Worm (Caenorhabditis elegans) whole organism, young adult: ENCODE data around the gene str-143.

Experiments used
- B0261.1 ChIP-seq: sonication (generic microtip); optimal IDR thresholded peaks from 2 replicates; lab custom pipeline; 2016; ENCODE audit warnings: mild to moderate bottlenecking, missing genetic modification characterization, moderate library complexity, missing compliant biosample characterization
- F10E7.11 ChIP-seq: sonication (generic microtip); optimal IDR thresholded peaks from 2 replicates; lab custom pipeline; 2017; ENCODE audit warnings: mild to moderate bottlenecking, missing genetic modification characterization, moderate library complexity, missing compliant biosample characterization
- F23B12.7 ChIP-seq: sonication (generic microtip); optimal IDR thresholded peaks from 2 replicates; lab custom pipeline; 2017; ENCODE audit warnings: missing genetic modification characterization, mild to moderate bottlenecking, missing compliant biosample characterization, antibody characterized with exemption, moderate library complexity; ENCODE audit not compliant: insufficient read depth
- F55B11.4 ChIP-seq: sonication (generic microtip); optimal IDR thresholded peaks from 2 replicates; lab custom pipeline; 2016; ENCODE audit warnings: missing compliant biosample characterization, missing genetic modification characterization, borderline replicate concordance; ENCODE audit not compliant: insufficient read depth
- F57A8.1 ChIP-seq: fragments of 200-800 bp; sonication (Bioruptor generic); optimal IDR thresholded peaks from 2 replicates; lab custom pipeline; 2018; ENCODE audit warnings: mild to moderate bottlenecking, missing genetic modification characterization, moderate library complexity, missing compliant biosample characterization
- K12H6.12 ChIP-seq: fragments of 200-800 bp; sonication (Bioruptor generic); optimal IDR thresholded peaks from 2 replicates; lab custom pipeline; 2018; ENCODE audit warnings: mild to moderate bottlenecking, missing genetic modification characterization, missing compliant biosample characterization
- akir-1 ChIP-seq: fragments of 200-800 bp; sonication (Bioruptor generic); optimal IDR thresholded peaks from 2 replicates; lab custom pipeline; 2018; ENCODE audit warnings: mild to moderate bottlenecking, missing genetic modification characterization, moderate library complexity, missing compliant biosample characterization
- ama-1 ChIP-seq, 3 experiments: fragments of 150-350 bp in 1 of 3; sonication (generic microtip) in 2 of 3; optimal IDR thresholded peaks; 2 replicates each; lab custom pipeline; 2014 to 2018; ENCODE audit warnings: missing biosample characterization in 2 of 3, missing genetic modification characterization in 2 of 3, missing genetic modification reagents in 2 of 3
- cebp-1 ChIP-seq, 2 experiments: fragments of 200-800 bp in 1 of 2; sonication (Bioruptor generic) in 1 of 2; sonication (generic microtip) in 1 of 2; IDR thresholded peaks in 1 of 2; optimal IDR thresholded peaks in 1 of 2; 2 replicates each; pipeline versions ENCODE4 v1.3.6 to Lab custom; 2017 to 2022; ENCODE audit warnings: missing compliant biosample characterization in 2 of 2, missing genetic modification characterization in 2 of 2, mild to moderate bottlenecking in 1 of 2, missing genetic modification reagents in 1 of 2, moderate library complexity in 1 of 2
- cebp-2 ChIP-seq: fragments of 200-800 bp; sonication (Bioruptor generic); IDR thresholded peaks from 2 replicates; pipeline ENCODE4 v1.3.6; 2022; ENCODE audit warnings: missing genetic modification characterization, missing compliant biosample characterization
- ceh-27 ChIP-seq: fragments of 200-800 bp; sonication (Bioruptor generic); optimal IDR thresholded peaks from 2 replicates; lab custom pipeline; 2018; ENCODE audit warnings: mild to moderate bottlenecking, missing genetic modification characterization, moderate library complexity, missing compliant biosample characterization
- ceh-40 ChIP-seq: fragments of 200-800 bp; sonication (Bioruptor generic); IDR thresholded peaks from 2 replicates; pipeline ENCODE4 v1.3.6; 2022; ENCODE audit warnings: missing genetic modification characterization, missing compliant biosample characterization
- dox-1 ChIP-seq: fragments of 200-800 bp; sonication (Bioruptor generic); IDR thresholded peaks from 2 replicates; pipeline ENCODE4 v1.3.6; 2022; ENCODE audit warnings: missing genetic modification reagents, missing genetic modification characterization, missing compliant biosample characterization
- dpl-1 ChIP-seq: fragments of 150-350 bp; optimal IDR thresholded peaks from 2 replicates; lab custom pipeline; 2014; ENCODE audit warnings: missing biosample characterization, missing genetic modification reagents, missing genetic modification characterization
- egrh-3 ChIP-seq: fragments of 200-800 bp; sonication (Bioruptor generic); IDR thresholded peaks from 2 replicates; pipeline ENCODE4 v1.3.6; 2022; ENCODE audit warnings: missing genetic modification reagents, missing genetic modification characterization, missing compliant biosample characterization
- gei-17 ChIP-seq: fragments of 200-800 bp; sonication (Bioruptor generic); optimal IDR thresholded peaks from 2 replicates; lab custom pipeline; 2018; ENCODE audit warnings: mild to moderate bottlenecking, missing genetic modification characterization, missing compliant biosample characterization
- him-1 ChIP-seq: sonication (generic microtip); optimal IDR thresholded peaks from 2 replicates; lab custom pipeline; 2016; ENCODE audit warnings: missing genotype, missing genetic modification reagents, missing genetic modification characterization, missing compliant biosample characterization
- hmg-1.2 ChIP-seq: fragments of 200-800 bp; sonication (Bioruptor generic); IDR thresholded peaks from 2 replicates; pipeline ENCODE4 v1.3.6; 2022; ENCODE audit warnings: missing genetic modification reagents, missing genetic modification characterization, missing compliant biosample characterization
- hsf-1 ChIP-seq: fragments of 200-800 bp; sonication (Bioruptor generic); IDR thresholded peaks from 2 replicates; pipeline ENCODE4 v1.3.6; 2022; ENCODE audit warnings: missing genetic modification reagents, missing genetic modification characterization, missing compliant biosample characterization
- let-526 ChIP-seq: fragments of 200-800 bp; sonication (Bioruptor generic); IDR thresholded peaks from 2 replicates; pipeline ENCODE4 v1.3.6; 2022; ENCODE audit warnings: missing genetic modification reagents, missing genetic modification characterization, missing compliant biosample characterization
- let-607 ChIP-seq, 2 experiments: fragments of 200-800 bp in 1 of 2; sonication (Bioruptor generic) in 1 of 2; sonication (generic microtip) in 1 of 2; optimal IDR thresholded peaks; 2 replicates each; lab custom pipeline; 2016 to 2018; ENCODE audit warnings: mild to moderate bottlenecking in 2 of 2, missing compliant biosample characterization in 2 of 2, missing genetic modification characterization in 2 of 2, moderate library complexity in 2 of 2, missing genotype in 1 of 2
- lin-35 ChIP-seq, 3 experiments: fragments of 150-350 bp in 2 of 3; sonication (generic microtip) in 1 of 3; optimal IDR thresholded peaks; 2 replicates each; lab custom pipeline; 2014 to 2018; ENCODE audit warnings: missing biosample characterization in 3 of 3, missing genetic modification characterization in 3 of 3, missing genetic modification reagents in 3 of 3
- lin-40 ChIP-seq: sonication (generic microtip); optimal IDR thresholded peaks from 2 replicates; lab custom pipeline; 2016; ENCODE audit warnings: missing genetic modification characterization, mild to moderate bottlenecking, missing compliant biosample characterization, missing genotype, missing genetic modification reagents
- madf-3 ChIP-seq: fragments of 200-800 bp; sonication (Bioruptor generic); IDR thresholded peaks from 2 replicates; pipeline ENCODE4 v1.3.6; 2022; ENCODE audit warnings: missing genetic modification reagents, missing genetic modification characterization, missing compliant biosample characterization
- madf-6 ChIP-seq: fragments of 200-800 bp; sonication (Bioruptor generic); IDR thresholded peaks from 2 replicates; pipeline ENCODE4 v1.3.6; 2022; ENCODE audit warnings: missing genetic modification reagents, missing genetic modification characterization, missing compliant biosample characterization
- mcd-1 ChIP-seq: fragments of 200-800 bp; sonication (Bioruptor generic); IDR thresholded peaks from 2 replicates; pipeline ENCODE4 v1.3.6; 2022; ENCODE audit warnings: missing genetic modification reagents, missing genetic modification characterization, missing compliant biosample characterization
- mel-28 ChIP-seq: sonication (generic microtip); optimal IDR thresholded peaks from 2 replicates; lab custom pipeline; 2016; ENCODE audit warnings: borderline replicate concordance, mild to moderate bottlenecking, missing genetic modification characterization, missing compliant biosample characterization
- nhr-179 ChIP-seq: sonication (generic microtip); optimal IDR thresholded peaks from 2 replicates; lab custom pipeline; 2016; ENCODE audit warnings: mild to moderate bottlenecking, missing genetic modification characterization, missing compliant biosample characterization
- rpc-1 ChIP-seq, 2 experiments: fragments of 150-350 bp in 1 of 2; sonication (generic microtip) in 1 of 2; optimal IDR thresholded peaks; 2 replicates each; lab custom pipeline; 2014 to 2018; ENCODE audit warnings: missing biosample characterization in 1 of 2, missing genetic modification characterization in 1 of 2, missing genetic modification reagents in 1 of 2, missing genotype in 1 of 2
- sdz-38 ChIP-seq: sonication (generic microtip); optimal IDR thresholded peaks from 2 replicates; lab custom pipeline; 2016; ENCODE audit warnings: missing genotype, missing genetic modification characterization, missing compliant biosample characterization
- somi-1 ChIP-seq: fragments of 200-800 bp; sonication (Bioruptor generic); optimal IDR thresholded peaks from 2 replicates; lab custom pipeline; 2018; ENCODE audit warnings: mild to moderate bottlenecking, missing genetic modification characterization, missing compliant biosample characterization
- tbp1 ChIP-seq: fragments of 200-800 bp; sonication (Bioruptor generic); optimal IDR thresholded peaks from 2 replicates; lab custom pipeline; 2018; ENCODE audit warnings: mild to moderate bottlenecking, missing genetic modification characterization, missing compliant biosample characterization
- tlf-1 ChIP-seq: fragments of 200-800 bp; sonication (Bioruptor generic); optimal IDR thresholded peaks from 2 replicates; lab custom pipeline; 2018; ENCODE audit warnings: mild to moderate bottlenecking, missing genetic modification characterization, missing compliant biosample characterization
- unc-130 ChIP-seq: sonication (generic microtip); optimal IDR thresholded peaks from 2 replicates; lab custom pipeline; 2016; ENCODE audit warnings: missing genetic modification reagents, missing genetic modification characterization, missing compliant biosample characterization
- zfh-2 ChIP-seq: fragments of 200-800 bp; sonication (Bioruptor generic); conservative IDR thresholded peaks from 2 replicates; pipeline ENCODE4 v1.3.6; 2022; ENCODE audit warnings: missing genetic modification reagents, missing genetic modification characterization, missing compliant biosample characterization
- ztf-22 ChIP-seq: fragments of 200-800 bp; sonication (Bioruptor generic); optimal IDR thresholded peaks from 2 replicates; lab custom pipeline; 2018; ENCODE audit warnings: mild to moderate bottlenecking, missing genetic modification characterization, moderate library complexity, missing compliant biosample characterization

str-143 gene

DNA sequence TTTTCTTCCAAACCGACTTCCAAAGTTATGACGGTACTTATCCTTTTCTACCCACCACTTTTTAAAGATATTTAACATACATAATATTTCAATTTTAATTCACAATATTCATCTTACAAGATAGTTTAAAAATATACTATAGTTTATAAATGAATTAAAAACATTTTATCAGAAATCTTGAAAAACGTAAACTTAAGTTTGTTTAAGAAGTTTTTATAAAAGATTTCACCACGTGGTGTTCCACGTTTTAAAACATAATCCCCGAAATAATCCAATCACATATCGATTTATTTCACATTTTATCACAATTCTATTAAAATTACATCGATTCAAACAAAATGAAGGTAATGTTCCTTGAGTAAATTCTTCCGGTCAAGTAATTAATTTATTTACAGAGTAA, 22.8 kb downstream of the str-143 start, which contains the start of gene ZC513.3 (continued):
- TF ChIP-seq lin-40 (tag; lab: Kevin White, UChicago) (no peak), madf-3 (GFP tag; lab: Robert Waterston, UW) (no peak), cebp-1 (GFP tag; IDR thresholded peaks at IDR 0.05; lab: Robert Waterston, UW) (no peak), cebp-1 (tag; optimal IDR thresholded peaks at IDR 0.05; lab: Kevin White, UChicago) (no peak)

DNA sequence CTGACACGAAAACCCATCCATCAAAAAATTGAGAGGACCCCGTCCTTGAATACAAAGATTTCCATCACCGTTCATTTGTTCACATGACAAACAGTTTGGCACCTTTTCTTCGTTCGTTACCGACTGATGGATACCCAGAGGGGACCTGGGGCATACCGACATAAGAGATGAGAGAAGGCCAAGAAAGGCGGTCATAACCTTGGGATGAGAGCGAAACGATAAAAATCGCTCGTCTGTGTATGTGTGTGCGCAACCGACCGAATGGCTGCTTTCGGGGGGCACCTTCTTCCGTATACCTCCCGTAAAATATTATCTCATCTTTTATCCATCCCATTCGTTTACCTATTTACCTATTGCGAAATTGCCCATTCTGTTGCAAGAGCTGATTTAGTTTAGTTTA, 24.6 kb downstream of the str-143 start:
- no peak for TF ChIP-seq nhr-179 (tag; lab: Kevin White, UChicago)
- TF ChIP-seq, all 124 proteins: peak for 0

DNA sequence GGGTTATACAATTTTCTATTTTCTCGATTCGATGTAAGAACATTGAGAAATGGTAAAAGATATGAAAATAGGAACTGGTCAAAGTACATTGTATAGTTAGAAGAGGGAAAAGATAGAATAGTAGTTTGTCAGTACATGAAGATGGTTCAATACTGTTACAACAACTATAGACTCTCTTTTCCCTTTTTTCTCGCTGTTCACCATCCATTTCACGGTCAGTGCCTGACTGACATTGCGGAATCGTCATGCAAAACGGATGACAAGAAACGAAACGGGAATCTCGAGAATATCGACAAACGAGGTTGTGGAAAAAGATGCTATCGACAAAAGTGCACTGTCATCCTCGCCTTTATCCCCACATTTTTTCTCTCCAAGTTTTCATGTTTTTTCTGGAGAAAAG, 25.9 kb downstream of the str-143 start:
- no peak for TF ChIP-seq B0261.1 (tag; lab: Kevin White, UChicago)
- TF ChIP-seq ztf-22 (GFP tag; lab: Kevin White, UChicago) = no peak
- no peak for TF ChIP-seq ceh-40 (GFP tag; lab: Robert Waterston, UW)
- TF ChIP-seq mel-28 (tag; lab: Kevin White, UChicago) = no peak
- no peak for TF ChIP-seq tlf-1 (GFP tag; lab: Kevin White, UChicago)
- TF ChIP-seq hmg-1.2 (GFP tag; lab: Robert Waterston, UW) = no peak
- no peak for TF ChIP-seq mcd-1 (GFP tag; lab: Robert Waterston, UW)
- TF ChIP-seq ceh-27 = no peak
- no peak for TF ChIP-seq rpc-1 (optimal IDR thresholded peaks at IDR 0.05; lab: Kevin White, UChicago)
- TF ChIP-seq rpc-1 (tag; optimal IDR thresholded peaks at IDR 0.05; lab: Kevin White, UChicago) = no peak
- TF ChIP-seq F23B12.7 (tag; lab: Kevin White, UChicago) = no peak

DNA sequence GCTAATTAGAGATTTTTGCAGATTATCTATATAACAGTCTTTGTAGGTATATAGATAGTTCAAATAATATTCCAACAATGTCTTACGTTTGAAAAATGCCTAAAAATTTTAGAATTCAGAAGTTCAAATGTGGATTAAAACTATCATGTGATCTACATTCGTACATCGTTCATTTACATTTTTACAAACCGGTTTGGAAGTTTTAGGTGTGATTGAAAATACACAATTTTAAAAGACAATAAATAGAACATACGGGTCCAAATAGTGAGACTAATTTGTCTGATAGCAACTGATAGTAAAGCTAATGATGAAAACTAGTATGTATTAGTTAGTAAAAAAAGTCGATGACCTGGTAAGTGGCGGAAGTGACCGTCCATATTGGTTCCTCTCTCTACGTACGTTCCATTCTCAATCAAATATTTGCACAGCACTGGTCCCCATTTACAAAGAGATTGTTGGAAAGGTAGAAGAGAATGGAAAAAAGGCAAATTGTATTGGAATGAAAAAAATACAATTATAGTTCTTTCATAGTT, 28.1 kb downstream of the str-143 start:
- TF ChIP-seq K12H6.12 (tag; lab: Kevin White, UChicago) = no peak
- no peak for TF ChIP-seq tbp1 (GFP tag; lab: Kevin White, UChicago)
- TF ChIP-seq F57A8.1 (GFP tag; lab: Kevin White, UChicago) = no peak
- no peak for TF ChIP-seq let-526 (GFP tag; lab: Robert Waterston, UW)
- no peak for TF ChIP-seq F55B11.4 (tag; lab: Kevin White, UChicago)
- TF ChIP-seq dpl-1 (GFP tag; lab: Kevin White, UChicago) = no peak
- no peak for TF ChIP-seq sdz-38
- no peak for TF ChIP-seq F10E7.11 (tag; lab: Kevin White, UChicago)
- no peak for TF ChIP-seq akir-1 (GFP tag; lab: Kevin White, UChicago)
- TF ChIP-seq him-1 = no peak
- no peak for TF ChIP-seq nhr-179 (tag; lab: Kevin White, UChicago)
- TF ChIP-seq, all 124 proteins: peak for 0

DNA sequence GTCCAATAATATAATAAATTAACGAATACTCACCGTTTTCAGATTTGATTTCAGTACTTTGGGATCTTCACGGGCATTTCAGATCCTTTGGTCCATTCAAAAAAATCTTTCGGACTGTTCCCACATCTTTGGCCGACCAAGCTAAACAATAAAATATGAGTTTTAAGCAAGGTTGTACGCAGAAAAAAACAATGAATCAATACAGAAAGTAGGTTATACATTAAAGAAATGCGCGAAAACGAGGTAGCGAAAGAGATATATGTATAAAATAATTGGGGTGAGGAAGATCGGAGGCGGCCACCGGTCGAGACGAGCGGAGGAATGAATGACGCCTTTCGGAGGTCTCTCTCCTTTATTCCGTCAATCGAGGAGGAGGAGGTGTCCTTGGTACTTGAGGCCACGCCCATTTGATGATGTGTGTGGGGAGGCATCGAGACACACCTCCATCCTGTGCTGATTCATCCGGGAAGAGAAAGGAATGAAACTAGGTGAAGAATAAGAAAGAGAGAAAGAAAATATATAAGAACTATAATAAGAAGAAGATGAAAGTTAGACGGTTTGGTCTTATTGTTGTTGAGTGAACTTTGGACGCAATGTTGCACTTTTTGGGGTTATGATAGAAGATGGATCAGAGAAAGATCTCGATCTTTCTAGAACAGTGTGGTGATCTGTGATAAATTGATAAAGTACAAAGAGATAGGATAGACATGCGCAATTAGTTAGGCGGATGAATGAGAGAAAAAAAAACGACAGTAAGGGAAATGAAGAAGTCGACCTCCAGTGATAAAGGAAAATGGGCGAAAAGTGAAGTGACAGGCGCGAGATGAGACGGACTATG, 29.1 kb downstream of the str-143 start:
- TF ChIP-seq cebp-2 (GFP tag; lab: Robert Waterston, UW) = no peak
- TF ChIP-seq dox-1 (GFP tag; lab: Robert Waterston, UW) = 0 out of 2 replicates have a peak, but pooled peaks have one; percentile 5
- TF ChIP-seq zfh-2 (GFP tag; lab: Robert Waterston, UW) = no peak; the same call in none of the 2 replicates
- peak; percentile 38 for TF ChIP-seq rpc-1 (optimal IDR thresholded peaks at IDR 0.05; lab: Kevin White, UChicago)
- TF ChIP-seq rpc-1 (tag; optimal IDR thresholded peaks at IDR 0.05; lab: Kevin White, UChicago) = no peak
- no peak for TF ChIP-seq unc-130 (GFP tag; lab: Kevin White, UChicago)
- TF ChIP-seq somi-1 = peak; percentile 54
- no peak for TF ChIP-seq let-607 (tag; optimal IDR thresholded peaks at IDR 0.05; lab: Kevin White, UChicago)
- TF ChIP-seq hsf-1 = peak; percentile 89
- TF ChIP-seq gei-17 = no peak
- peak; percentile 86 for TF ChIP-seq ama-1 (optimal IDR thresholded peaks at IDR 0.05; lab: Kevin White, UChicago)
- no peak for TF ChIP-seq ama-1 (GFP tag; optimal IDR thresholded peaks at IDR 0.05; lab: Kevin White, UChicago)
- TF ChIP-seq lin-35 (GFP tag; optimal IDR thresholded peaks at IDR 0.05; lab: Kevin White, UChicago) = no peak
- TF ChIP-seq madf-6 (GFP tag; lab: Robert Waterston, UW) = no peak
- no peak for TF ChIP-seq egrh-3 (GFP tag; lab: Robert Waterston, UW)
